Worm (Caenorhabditis elegans): ENCODE data around the gene T25B9.8.
"Not testable (repeated sequence)": the region's sequence is repeated elsewhere in the genome, so short reads cannot be mapped to it uniquely, and the experiment has no call there.

T25B9.8 gene

DNA sequence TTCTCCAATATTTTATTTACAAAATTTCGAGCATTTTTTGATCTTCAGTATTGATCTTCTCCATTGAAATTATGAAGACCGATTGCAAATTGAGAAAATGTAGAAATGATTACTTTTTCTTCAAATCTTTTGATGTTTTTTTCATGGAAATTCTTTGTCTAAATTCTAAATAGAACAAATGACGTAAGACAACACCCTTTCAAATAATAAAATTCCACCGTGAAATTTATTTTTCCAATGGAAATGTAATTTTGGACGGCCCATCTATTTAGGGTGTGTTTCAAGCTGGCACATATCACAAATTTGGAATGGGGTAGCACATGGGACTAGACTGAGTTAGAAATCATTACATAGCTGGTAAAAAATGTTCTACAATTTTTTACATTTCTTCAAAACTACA is 16.3 kb downstream of the T25B9.8 start, which contains the start of gene T25B9.2:
TSS of gene T25B9.2 (minus strand) at position 101 of the 400 bp plus-strand sequence.
- not testable (repeated sequence) for TF ChIP-seq pat-9 (tag; optimal IDR thresholded peaks at IDR 0.05); fkh-10 (GFP tag; optimal IDR thresholded peaks at IDR 0.05); ceh-31 (tag; optimal IDR thresholded peaks at IDR 0.05)

DNA sequence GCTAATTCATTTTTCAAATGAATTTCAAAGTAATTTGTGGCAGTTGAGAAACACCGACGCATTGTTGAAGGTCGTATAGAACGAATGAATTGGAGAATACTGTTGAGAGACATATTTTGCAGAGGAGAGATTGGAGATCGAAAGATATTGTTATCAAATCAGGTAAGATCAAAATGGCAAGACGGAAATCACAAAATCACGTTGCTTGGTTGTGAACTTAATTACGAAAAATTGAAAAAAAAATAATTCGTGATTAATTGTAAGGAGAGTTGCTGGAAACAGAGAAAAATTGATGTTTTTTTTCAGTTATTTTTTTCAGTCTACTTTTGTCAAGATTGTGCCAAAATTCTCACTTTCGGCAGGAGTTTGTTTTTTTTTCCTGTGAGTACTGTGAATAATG is 18.0 kb downstream of the T25B9.8 start, which contains the start of gene T25B9.1:
TSS of gene T25B9.1 (minus strand) at position 101 of the 400 bp plus-strand sequence.
- TF ChIP-seq npax-4 (tag; optimal IDR thresholded peaks at IDR 0.05) (no peak), che-1 (tag; optimal IDR thresholded peaks at IDR 0.05) (no peak), ztf-16 (tag; optimal IDR thresholded peaks at IDR 0.05) (no peak), hlh-30 (tag; optimal IDR thresholded peaks at IDR 0.05; ENCODE audit: insufficient read depth) (no peak), lim-6 (tag; optimal IDR thresholded peaks at IDR 0.05) (no peak)

DNA sequence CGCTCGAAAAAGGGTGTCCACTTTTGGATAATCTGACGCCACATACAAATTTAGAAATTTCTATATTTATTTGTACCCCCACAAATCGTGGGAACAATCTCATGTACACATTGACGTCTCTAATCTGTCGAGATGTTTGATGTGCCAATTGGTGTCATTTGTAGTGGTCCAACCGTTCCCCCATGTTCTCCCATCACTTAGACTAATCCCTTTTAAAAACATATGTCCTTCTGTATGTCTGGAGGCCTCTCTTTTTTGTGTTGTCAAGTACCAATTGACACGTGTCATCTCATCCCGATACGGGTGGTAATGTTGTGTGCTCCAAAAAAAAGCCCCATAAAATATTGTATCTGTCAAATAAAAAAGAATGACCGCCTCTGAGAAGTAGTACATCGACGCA is 22.7 kb downstream of the T25B9.8 start:
- TF ChIP-seq fkh-6 (tag; optimal IDR thresholded peaks at IDR 0.05) (no peak), hlh-15 (tag; optimal IDR thresholded peaks at IDR 0.05) (no peak), Y22D7AL.16 (tag; optimal IDR thresholded peaks at IDR 0.05) (no peak), pat-9 (tag; optimal IDR thresholded peaks at IDR 0.05) (no peak), hlh-6 (tag; optimal IDR thresholded peaks at IDR 0.05) (no peak), sdc-2 (tag; optimal IDR thresholded peaks at IDR 0.05) (no peak), hlh-8 (tag; optimal IDR thresholded peaks at IDR 0.05) (no peak), mec-3 (tag; optimal IDR thresholded peaks at IDR 0.05; ENCODE audit: borderline replicate concordance) (no peak), ceh-30 (tag; optimal IDR thresholded peaks at IDR 0.05) (no peak), unc-86 (tag; optimal IDR thresholded peaks at IDR 0.05) (no peak), unc-42 (tag; optimal IDR thresholded peaks at IDR 0.05) (no peak), lin-11 (tag; optimal IDR thresholded peaks at IDR 0.05) (no peak), C38D4.7 (GFP tag; optimal IDR thresholded peaks at IDR 0.05) (no peak), F13H6.1 (tag; optimal IDR thresholded peaks at IDR 0.05) (no peak), pha-2 (tag; optimal IDR thresholded peaks at IDR 0.05) (no peak), eyg-1 (tag; optimal IDR thresholded peaks at IDR 0.05) (no peak), ama-1 (optimal IDR thresholded peaks at IDR 0.05) (no peak), tbx-7 (tag; optimal IDR thresholded peaks at IDR 0.05) (no peak), ceh-48 (tag; optimal IDR thresholded peaks at IDR 0.05) (no peak)

DNA sequence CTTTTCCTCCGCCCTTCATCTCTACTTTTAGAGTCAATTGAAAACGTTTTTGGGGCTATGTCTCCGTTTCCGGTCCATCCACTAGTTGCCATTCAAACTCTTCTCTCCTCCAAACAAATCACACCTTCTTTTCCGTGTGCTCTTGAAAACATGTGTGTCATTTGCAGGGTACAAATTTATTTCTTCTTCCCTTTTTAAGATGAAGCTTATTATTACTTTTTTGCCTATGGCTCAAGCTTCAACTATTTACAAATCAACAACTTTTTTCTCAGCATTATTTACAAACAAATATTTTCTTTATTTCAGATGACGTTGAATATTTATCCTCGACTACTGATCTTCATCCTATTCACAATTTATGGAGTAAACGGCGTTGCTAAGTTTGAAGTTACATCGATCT is 23.5 kb downstream of the T25B9.8 start, which contains the start of gene T25B9.3:
TSS of gene T25B9.3 (plus strand) at position 301 of the 400 bp plus-strand sequence.
- TF ChIP-seq gmeb-2 (tag; optimal IDR thresholded peaks at IDR 0.05) (no peak), unc-3 (GFP tag; conservative IDR thresholded peaks at IDR 0.05) (no peak), unc-3 (tag; optimal IDR thresholded peaks at IDR 0.05) (no peak), hlh-6 (tag; optimal IDR thresholded peaks at IDR 0.05) (no peak), unc-55 (GFP tag; optimal IDR thresholded peaks at IDR 0.05) (no peak), pag-3 (tag; optimal IDR thresholded peaks at IDR 0.05; ENCODE audit: borderline replicate concordance) (no peak), hlh-13 (GFP tag; optimal IDR thresholded peaks at IDR 0.05) (no peak), ceh-6 (GFP tag; optimal IDR thresholded peaks at IDR 0.05) (no peak), ceh-24 (tag; optimal IDR thresholded peaks at IDR 0.05) (no peak), npax-4 (tag; optimal IDR thresholded peaks at IDR 0.05) (no peak), ref-2 (tag; optimal IDR thresholded peaks at IDR 0.05) (no peak), ceh-48 (tag; optimal IDR thresholded peaks at IDR 0.05) (no peak), hlh-8 (tag; optimal IDR thresholded peaks at IDR 0.05) (no peak), ceh-22 (tag; optimal IDR thresholded peaks at IDR 0.05) (no peak), fkh-6 (tag; optimal IDR thresholded peaks at IDR 0.05) (no peak), ama-1 (optimal IDR thresholded peaks at IDR 0.05) (no peak), fkh-10 (GFP tag; optimal IDR thresholded peaks at IDR 0.05) (no peak), lin-11 (tag; optimal IDR thresholded peaks at IDR 0.05) (no peak)

DNA sequence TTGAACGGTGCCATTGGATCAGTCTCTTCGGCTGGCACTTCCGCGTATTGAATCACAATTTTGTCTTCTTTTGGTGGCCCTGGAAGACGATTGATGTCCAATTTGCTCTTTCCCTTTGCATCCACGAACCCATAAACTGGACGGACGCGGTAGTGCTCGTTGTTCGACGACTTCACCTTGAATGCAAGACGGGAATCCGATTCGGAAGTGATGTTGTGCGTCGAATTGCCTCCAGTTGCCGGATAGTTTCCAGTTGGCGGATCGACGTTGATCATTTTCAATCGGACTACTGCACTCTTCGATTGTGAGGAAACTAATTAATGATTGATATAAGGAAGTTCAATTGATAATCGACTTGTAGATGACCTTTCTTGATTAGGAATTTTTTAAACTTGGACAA is 29.7 kb downstream of the T25B9.8 start, which contains the start of gene ssp-34:
TSS of gene ssp-34 (minus strand) at position 275 of the 400 bp plus-strand sequence.
- TF ChIP-seq hlh-6 (tag; optimal IDR thresholded peaks at IDR 0.05), result no peak
